Fruit fly (Drosophila melanogaster) whole organism, embryonic: ENCODE data around the gene CG14669.

Experiments used
- CG11504 ChIP-seq: fragments of 200-800 bp; sonication (Bioruptor generic); optimal IDR thresholded peaks from 3 replicates; lab custom pipeline; 2019; ENCODE audit warnings: missing biosample characterization, mild to moderate bottlenecking, missing genetic modification characterization, moderate library complexity
- CG12299 ChIP-seq: fragments of 200-800 bp; sonication (Bioruptor generic); optimal IDR thresholded peaks from 2 replicates; lab custom pipeline; 2018; ENCODE audit warnings: missing biosample characterization, mild to moderate bottlenecking, missing genetic modification characterization
- CG13424 ChIP-seq: fragments of 200-800 bp; sonication (Bioruptor generic); optimal IDR thresholded peaks from 2 replicates; lab custom pipeline; 2019; ENCODE audit warnings: missing biosample characterization, mild to moderate bottlenecking, missing genetic modification characterization, moderate library complexity
- CG14441 ChIP-seq: fragments of 200-800 bp; sonication (Bioruptor generic); IDR thresholded peaks from 2 replicates; pipeline ENCODE4 v1.3.6; 2022; ENCODE audit warnings: missing biosample characterization, missing genetic modification characterization
- CG15479 ChIP-seq: fragments of 200-800 bp; sonication (Bioruptor generic); optimal IDR thresholded peaks from 3 replicates; lab custom pipeline; 2019; ENCODE audit warnings: missing biosample characterization, mild to moderate bottlenecking, missing genetic modification characterization, moderate library complexity
- CG17829 ChIP-seq: fragments of 200-800 bp; optimal IDR thresholded peaks from 2 replicates; lab custom pipeline; 2019; ENCODE audit warnings: missing biosample characterization, mild to moderate bottlenecking, missing genetic modification characterization, moderate library complexity
- CG2712 ChIP-seq: fragments of 200-800 bp; optimal IDR thresholded peaks from 3 replicates; lab custom pipeline; 2019; ENCODE audit warnings: missing biosample characterization, mild to moderate bottlenecking, missing genetic modification characterization, moderate library complexity
- CG31365 ChIP-seq: fragments of 200-800 bp; sonication (Bioruptor generic); optimal IDR thresholded peaks from 2 replicates; lab custom pipeline; 2018; ENCODE audit warnings: missing biosample characterization, mild to moderate bottlenecking, missing genetic modification characterization
- CG34224 ChIP-seq: fragments of 200-800 bp; sonication (Bioruptor generic); IDR thresholded peaks from 3 replicates; pipeline ENCODE4 v1.3.6; 2022; ENCODE audit warnings: missing biosample characterization, missing genetic modification characterization; ENCODE audit not compliant: partially characterized antibody
- CG34422 ChIP-seq: fragments of 200-800 bp; sonication (Bioruptor generic); IDR thresholded peaks from 3 replicates; pipeline ENCODE4 v1.3.6; 2022; ENCODE audit warnings: missing biosample characterization, missing genetic modification characterization
- CG4360 ChIP-seq: fragments of 200-800 bp; sonication (Bioruptor generic); IDR thresholded peaks from 2 replicates; pipeline ENCODE4 v1.3.6; 2022; ENCODE audit warnings: missing biosample characterization, missing genetic modification characterization
- CG4707 ChIP-seq: fragments of 200-800 bp; sonication (Bioruptor generic); optimal IDR thresholded peaks from 2 replicates; lab custom pipeline; 2018; ENCODE audit warnings: missing biosample characterization, mild to moderate bottlenecking, missing genetic modification characterization, moderate library complexity
- CG6765 ChIP-seq: fragments of 200-800 bp; sonication (Bioruptor generic); optimal IDR thresholded peaks from 3 replicates; lab custom pipeline; 2017; ENCODE audit warnings: missing biosample characterization, mild to moderate bottlenecking, missing genetic modification characterization
- Chrac-16 ChIP-seq: fragments of 200-800 bp; sonication (Bioruptor generic); optimal IDR thresholded peaks from 3 replicates; lab custom pipeline; 2016; ENCODE audit warnings: missing biosample characterization, missing genetic modification characterization
- Drgx ChIP-seq: fragments of 200-800 bp; sonication (Bioruptor generic); IDR thresholded peaks from 2 replicates; pipeline ENCODE4 v1.3.6; 2022; ENCODE audit warnings: missing biosample characterization, missing genetic modification characterization
- H15 ChIP-seq: fragments of 200-800 bp; sonication (Bioruptor generic); IDR thresholded peaks from 3 replicates; pipeline ENCODE4 v1.3.6; 2022; ENCODE audit warnings: missing biosample characterization, missing genetic modification characterization
- HHEX ChIP-seq: fragments of 200-800 bp; sonication (Bioruptor generic); optimal IDR thresholded peaks from 3 replicates; lab custom pipeline; 2017; ENCODE audit warnings: missing biosample characterization, mild to moderate bottlenecking, missing genetic modification characterization, missing genetic modification reagents
- HLH4C ChIP-seq: fragments of 200-800 bp; sonication (Bioruptor generic); IDR thresholded peaks from 3 replicates; pipeline ENCODE4 v1.3.6; 2022; ENCODE audit warnings: missing biosample characterization, missing genetic modification characterization; ENCODE audit not compliant: partially characterized antibody
- Hand ChIP-seq: fragments of 200-800 bp; sonication (Bioruptor generic); optimal IDR thresholded peaks from 2 replicates; lab custom pipeline; 2017; ENCODE audit warnings: mild to moderate bottlenecking, missing biosample characterization, missing genetic modification reagents, missing genetic modification characterization
- Hey ChIP-seq: fragments of 200-800 bp; sonication (Bioruptor generic); optimal IDR thresholded peaks from 3 replicates; lab custom pipeline; 2018; ENCODE audit warnings: missing biosample characterization, mild to moderate bottlenecking, missing genetic modification characterization
- Myb ChIP-seq: fragments of 200-800 bp; sonication (Bioruptor generic); optimal IDR thresholded peaks from 2 replicates; lab custom pipeline; 2016; ENCODE audit warnings: missing biosample characterization, missing genetic modification characterization
- Scr ChIP-seq: fragments of 200-800 bp; sonication (Bioruptor generic); IDR thresholded peaks from 2 replicates; pipeline ENCODE4 v1.3.6; 2022; ENCODE audit warnings: missing biosample characterization, missing genetic modification characterization; ENCODE audit not compliant: partially characterized antibody
- Six4 ChIP-seq: fragments of 200-800 bp; sonication (Bioruptor generic); optimal IDR thresholded peaks from 2 replicates; lab custom pipeline; 2016; ENCODE audit warnings: missing biosample characterization, missing genetic modification characterization
- Sox102F ChIP-seq: fragments of 200-800 bp; sonication (Bioruptor generic); optimal IDR thresholded peaks from 2 replicates; lab custom pipeline; 2018; ENCODE audit warnings: missing biosample characterization, mild to moderate bottlenecking, missing genetic modification characterization, moderate library complexity
- Sry-β ChIP-seq: fragments of 200-800 bp; sonication (Bioruptor generic); optimal IDR thresholded peaks from 2 replicates; lab custom pipeline; 2018; ENCODE audit warnings: missing biosample characterization, mild to moderate bottlenecking, missing genetic modification characterization, moderate library complexity
- Ssrp ChIP-seq: fragments of 200-800 bp; sonication (Bioruptor generic); optimal IDR thresholded peaks from 2 replicates; lab custom pipeline; 2018; ENCODE audit warnings: missing biosample characterization, mild to moderate bottlenecking, missing genetic modification characterization, moderate library complexity
- TFAM ChIP-seq: fragments of 200-800 bp; sonication (Bioruptor generic); optimal IDR thresholded peaks from 2 replicates; lab custom pipeline; 2017; ENCODE audit warnings: missing biosample characterization, missing genetic modification characterization, inconsistent platforms
- ara ChIP-seq: fragments of 200-800 bp; sonication (Bioruptor generic); IDR thresholded peaks from 2 replicates; pipeline ENCODE4 v1.3.6; 2022; ENCODE audit warnings: missing biosample characterization, missing genetic modification characterization
- ase ChIP-seq: fragments of 200-800 bp; sonication (Bioruptor generic); IDR thresholded peaks from 3 replicates; pipeline ENCODE4 v1.3.6; 2022; ENCODE audit warnings: missing biosample characterization, missing genetic modification characterization
- bab2 ChIP-seq: fragments of 200-800 bp; sonication (Bioruptor generic); optimal IDR thresholded peaks from 2 replicates; lab custom pipeline; 2016; ENCODE audit warnings: missing biosample characterization, missing genetic modification characterization
- bbx ChIP-seq: fragments of 200-800 bp; sonication (Bioruptor generic); IDR thresholded peaks from 2 replicates; pipeline ENCODE4 v1.3.6; 2022; ENCODE audit warnings: missing biosample characterization, missing genetic modification characterization; ENCODE audit not compliant: partially characterized antibody
- en ChIP-seq: fragments of 200-800 bp; sonication (Bioruptor generic); optimal IDR thresholded peaks from 2 replicates; lab custom pipeline; 2016; ENCODE audit warnings: missing biosample characterization, missing genetic modification characterization
- ewg ChIP-seq: fragments of 200-800 bp; sonication (Bioruptor generic); optimal IDR thresholded peaks from 3 replicates; lab custom pipeline; 2017; ENCODE audit warnings: mild to moderate bottlenecking, missing biosample characterization, missing genetic modification reagents, missing genetic modification characterization
- fd3F ChIP-seq: fragments of 200-800 bp; sonication (Bioruptor generic); optimal IDR thresholded peaks from 2 replicates; lab custom pipeline; 2018; ENCODE audit warnings: missing biosample characterization, mild to moderate bottlenecking, missing genetic modification characterization, moderate library complexity
- fd96Cb ChIP-seq: fragments of 200-800 bp; sonication (Bioruptor generic); optimal IDR thresholded peaks from 2 replicates; lab custom pipeline; 2018; ENCODE audit warnings: missing biosample characterization, mild to moderate bottlenecking, missing genetic modification characterization, moderate library complexity
- fru ChIP-seq: fragments of >200 bp; optimal IDR thresholded peaks from 2 replicates; lab custom pipeline; 2017
- gfzf ChIP-seq: fragments of 200-800 bp; sonication (Bioruptor generic); optimal IDR thresholded peaks from 2 replicates; lab custom pipeline; 2016; ENCODE audit warnings: missing biosample characterization, mild to moderate bottlenecking, missing genetic modification characterization, moderate library complexity
- kni ChIP-seq: fragments of 200-800 bp; sonication (Bioruptor generic); optimal IDR thresholded peaks from 3 replicates; lab custom pipeline; 2017; ENCODE audit warnings: mild to moderate bottlenecking, missing biosample characterization, missing genetic modification reagents, missing genetic modification characterization
- lbe ChIP-seq: fragments of 200-800 bp; sonication (Bioruptor generic); optimal IDR thresholded peaks from 2 replicates; lab custom pipeline; 2016; ENCODE audit warnings: missing biosample characterization, mild to moderate bottlenecking, missing genetic modification characterization
- nau ChIP-seq: fragments of 200-800 bp; sonication (Bioruptor generic); optimal IDR thresholded peaks from 3 replicates; lab custom pipeline; 2017; ENCODE audit warnings: missing biosample characterization, mild to moderate bottlenecking, missing genetic modification characterization, missing genetic modification reagents
- nmo ChIP-seq: fragments of 200-800 bp; sonication (Bioruptor generic); optimal IDR thresholded peaks from 2 replicates; lab custom pipeline; 2018; ENCODE audit warnings: missing biosample characterization, mild to moderate bottlenecking, missing genetic modification characterization, moderate library complexity
- onecut ChIP-seq: fragments of 200-800 bp; sonication (Bioruptor generic); IDR thresholded peaks from 2 replicates; pipeline ENCODE4 v1.3.6; 2022; ENCODE audit warnings: missing biosample characterization, missing genetic modification characterization
- pb ChIP-seq: fragments of 200-800 bp; sonication (Bioruptor generic); optimal IDR thresholded peaks from 3 replicates; lab custom pipeline; 2016; ENCODE audit warnings: missing biosample characterization, missing genetic modification characterization
- psq ChIP-seq: fragments of 200-800 bp; sonication (Bioruptor generic); optimal IDR thresholded peaks from 2 replicates; lab custom pipeline; 2017; ENCODE audit warnings: missing biosample characterization, missing genetic modification characterization
- pum ChIP-seq: fragments of 200-800 bp; sonication (Bioruptor generic); optimal IDR thresholded peaks from 2 replicates; lab custom pipeline; 2016; ENCODE audit warnings: missing biosample characterization, missing genetic modification characterization
- sens ChIP-seq: fragments of 200-800 bp; sonication (Bioruptor generic); peaks from one replicate; lab custom pipeline; 2016; ENCODE audit warnings: missing biosample characterization, missing genetic modification characterization
- shn ChIP-seq: fragments of 200-800 bp; sonication (Bioruptor generic); optimal IDR thresholded peaks from 3 replicates; lab custom pipeline; 2016; ENCODE audit warnings: missing biosample characterization, missing genetic modification characterization
- twi ChIP-seq: fragments of 200-800 bp; optimal IDR thresholded peaks from 2 replicates; lab custom pipeline; 2019; ENCODE audit warnings: missing biosample characterization, mild to moderate bottlenecking, missing genetic modification characterization, moderate library complexity
- unc-4 ChIP-seq: fragments of 200-800 bp; sonication (Bioruptor generic); IDR thresholded peaks from 2 replicates; pipeline ENCODE4 v1.3.6; 2022; ENCODE audit warnings: missing biosample characterization, missing genetic modification characterization; ENCODE audit not compliant: partially characterized antibody
- zf30C ChIP-seq: fragments of 200-800 bp; sonication (Bioruptor generic); optimal IDR thresholded peaks from 3 replicates; lab custom pipeline; 2018; ENCODE audit warnings: missing biosample characterization, mild to moderate bottlenecking, missing genetic modification characterization

CG14669 gene

dm6 chr3R:5368170-5368781 is 46.1 kb upstream of the CG14669 start, which contains the start of gene Cerk (continued):
- TF ChIP-seq Hand (GFP tag; lab: Kevin White, UChicago) (no peak), fru (lab: Kevin White, UChicago) (no peak), TFAM (no peak), CG34224 (GFP tag; lab: Robert Waterston, UW) (no peak), ase (GFP tag; lab: Robert Waterston, UW) (no peak), CG4707 (peak; percentile 32), lbe (GFP tag; lab: Kevin White, UChicago) (no peak), ewg (GFP tag; lab: Kevin White, UChicago) (no peak), fd3F (GFP tag; lab: Kevin White, UChicago) (no peak), nmo (GFP tag; lab: Kevin White, UChicago) (peak; percentile 30), zf30C (GFP tag; lab: Kevin White, UChicago) (no peak), Ssrp (tag; lab: Kevin White, UChicago) (no peak), CG15479 (GFP tag; lab: Kevin White, UChicago) (no peak), CG12299 (tag; lab: Kevin White, UChicago) (no peak), CG34422 (GFP tag; lab: Robert Waterston, UW) (peak; percentile 48; the same call in 2 of the 3 replicates), en (GFP tag; lab: Kevin White, UChicago) (no peak), sens (GFP tag; lab: Kevin White, UChicago) (peak; percentile 88), ara (peak; percentile 14; the same call in 1 of the 2 replicates), onecut (GFP tag; lab: Robert Waterston, UW) (peak; percentile 51), Six4 (no peak), psq (GFP tag; lab: Kevin White, UChicago) (no peak), HHEX (GFP tag; lab: Kevin White, UChicago) (no peak), shn (GFP tag; lab: Kevin White, UChicago) (peak; percentile 37), pb (no peak), fd96Cb (tag; lab: Kevin White, UChicago) (no peak), CG6765 (GFP tag; lab: Kevin White, UChicago) (no peak), H15 (GFP tag; lab: Robert Waterston, UW) (0 out of 3 replicates have a peak, but pooled peaks have one; percentile 8), CG2712 (peak; percentile 42), twi (no peak), nau (GFP tag; lab: Kevin White, UChicago) (no peak), Sox102F (GFP tag; lab: Kevin White, UChicago) (no peak), Chrac-16 (GFP tag; lab: Kevin White, UChicago) (peak; percentile 43), HLH4C (GFP tag; lab: Robert Waterston, UW) (peak; percentile 59; the same call in 2 of the 3 replicates), CG4360 (GFP tag; lab: Robert Waterston, UW) (peak; percentile 82), CG13424 (tag; lab: Kevin White, UChicago) (peak; percentile 34), bbx (GFP tag; lab: Robert Waterston, UW) (peak; percentile 57), bab2 (GFP tag; lab: Kevin White, UChicago) (peak; percentile 22), Myb (GFP tag; lab: Kevin White, UChicago) (peak; percentile 95), CG17829 (peak; percentile 1), Sry-β (GFP tag; lab: Kevin White, UChicago) (peak; percentile 56), gfzf (GFP tag; lab: Kevin White, UChicago) (peak; percentile 95), Hey (tag; lab: Kevin White, UChicago) (no peak), CG31365 (no peak), CG11504 (tag; lab: Kevin White, UChicago) (peak; percentile 29), CG14441 (GFP tag; lab: Robert Waterston, UW) (no peak), pum (peak; percentile 54), kni (GFP tag; lab: Kevin White, UChicago) (no peak), Drgx (no peak; the same call in 1 of the 2 replicates), unc-4 (GFP tag; lab: Robert Waterston, UW) (peak; percentile 51; the same call in 1 of the 2 replicates), Scr (GFP tag; lab: Robert Waterston, UW) (peak; percentile 55)
